Fruit fly (Drosophila melanogaster): Measurements from ENCODE around the gene CG42724.

The CG42724 gene

DNA sequence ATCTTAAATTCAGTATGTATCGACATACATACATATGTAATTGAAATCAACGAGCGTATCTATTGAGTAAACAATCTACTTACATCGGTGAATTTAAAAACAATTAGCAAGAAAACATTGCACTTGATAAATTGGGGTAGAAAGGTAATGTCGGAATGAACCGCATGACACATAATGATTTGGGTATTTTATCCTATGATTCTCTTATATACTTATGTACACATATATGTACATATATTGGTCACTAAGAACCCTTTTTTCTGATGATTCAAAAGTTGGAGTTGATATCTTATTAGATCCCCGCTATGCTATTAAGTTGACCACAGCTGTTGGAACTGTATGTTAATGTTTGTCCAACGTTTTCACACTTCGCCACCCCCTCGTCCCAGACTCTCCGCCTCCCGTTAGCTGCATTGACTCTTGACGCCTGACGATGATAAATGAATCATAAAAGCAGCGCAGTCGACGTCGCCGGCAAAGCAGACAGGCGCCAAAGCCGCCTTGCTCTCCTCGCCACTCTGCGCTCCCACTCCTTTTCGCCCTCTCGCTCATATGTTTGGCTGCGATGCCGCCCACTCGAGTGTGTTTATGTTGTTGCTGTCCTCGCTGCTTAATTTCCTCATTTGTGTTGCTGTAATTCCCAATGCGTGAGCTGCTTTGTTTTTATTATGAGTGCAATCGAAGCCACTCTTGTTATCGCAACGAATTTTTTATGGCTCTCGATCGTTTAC is 15.0 kb downstream of the CG42724 start (continued):
- TF ChIP-seq CG32772 (GFP tag; IDR thresholded peaks at IDR 0.05), result no peak
- TF ChIP-seq CkIIα-i1 (GFP tag; IDR thresholded peaks at IDR 0.05), result no peak
- no peak for TF ChIP-seq Oaz (GFP tag; IDR thresholded peaks at IDR 0.05)
- peak; percentile 9 for TF ChIP-seq unpg (GFP tag; optimal IDR thresholded peaks at IDR 0.05)
- TF ChIP-seq h (optimal IDR thresholded peaks at IDR 0.05), result no peak
- TF ChIP-seq CG13624 (GFP tag; optimal IDR thresholded peaks at IDR 0.05), result no peak
- TF ChIP-seq Dref (GFP tag; IDR thresholded peaks at IDR 0.05), result no peak
- TF ChIP-seq D (optimal IDR thresholded peaks at IDR 0.05), result no peak
- TF ChIP-seq D (GFP tag; optimal IDR thresholded peaks at IDR 0.05), result peak; percentile 58
- peak; percentile 95 for TF ChIP-seq sr (GFP tag; IDR thresholded peaks at IDR 0.05)
- TF ChIP-seq lab (GFP tag; optimal IDR thresholded peaks at IDR 0.05), result no peak
- no peak for TF ChIP-seq vfl (GFP tag; optimal IDR thresholded peaks at IDR 0.05)
- peak; percentile 26 for TF ChIP-seq PHDP (tag; optimal IDR thresholded peaks at IDR 0.05)
- no peak for TF ChIP-seq trem (tag; optimal IDR thresholded peaks at IDR 0.05)
- no peak for TF ChIP-seq tll (GFP tag; optimal IDR thresholded peaks at IDR 0.05)
- no peak for TF ChIP-seq ase (GFP tag; IDR thresholded peaks at IDR 0.05)
- no peak for TF ChIP-seq Chrac-16 (GFP tag; optimal IDR thresholded peaks at IDR 0.05)
- TF ChIP-seq D19B (GFP tag; optimal IDR thresholded peaks at IDR 0.05), result no peak
- no peak for TF ChIP-seq CG7372 (GFP tag; IDR thresholded peaks at IDR 0.05)
- TF ChIP-seq CG18764 (GFP tag; optimal IDR thresholded peaks at IDR 0.05), result no peak
- no peak for TF ChIP-seq luna (GFP tag; optimal IDR thresholded peaks at IDR 0.05)
- TF ChIP-seq sim (GFP tag; IDR thresholded peaks at IDR 0.05), result no peak
- no peak for TF ChIP-seq Gug (GFP tag; IDR thresholded peaks at IDR 0.05)
- TF ChIP-seq fu2 (GFP tag; optimal IDR thresholded peaks at IDR 0.05), result no peak
- no peak for TF ChIP-seq sens-2 (GFP tag; IDR thresholded peaks at IDR 0.05)
- TF ChIP-seq slou (GFP tag; optimal IDR thresholded peaks at IDR 0.05), result no peak
- TF ChIP-seq CG10654 (GFP tag; optimal IDR thresholded peaks at IDR 0.05), result no peak
- TF ChIP-seq CG14965 (GFP tag; optimal IDR thresholded peaks at IDR 0.05; ENCODE audit: borderline replicate concordance), result no peak
- no peak for TF ChIP-seq aop (GFP tag; IDR thresholded peaks at IDR 0.05)
- no peak for TF ChIP-seq Nf-YC (tag; optimal IDR thresholded peaks at IDR 0.05)
- peak; percentile 32 for TF ChIP-seq CG16815 (GFP tag; optimal IDR thresholded peaks at IDR 0.05)
- TF ChIP-seq CG1233 (GFP tag; optimal IDR thresholded peaks at IDR 0.05), result peak; percentile 29
- no peak for TF ChIP-seq HLH4C (GFP tag; IDR thresholded peaks at IDR 0.05; ENCODE audit: partially characterized antibody)
- TF ChIP-seq eve (GFP tag; optimal IDR thresholded peaks at IDR 0.05), result no peak
- no peak for TF ChIP-seq pho (GFP tag; optimal IDR thresholded peaks at IDR 0.05)
- no peak for TF ChIP-seq zfh2 (GFP tag; optimal IDR thresholded peaks at IDR 0.05)
- TF ChIP-seq wek (GFP tag; optimal IDR thresholded peaks at IDR 0.05), result no peak
- no peak for TF ChIP-seq CG11085 (GFP tag; IDR thresholded peaks at IDR 0.05)
- peak; percentile 26 for TF ChIP-seq CG11723 (GFP tag; optimal IDR thresholded peaks at IDR 0.05)
- no peak for TF ChIP-seq peb (GFP tag; IDR thresholded peaks at IDR 0.05)
- peak; percentile 10 for TF ChIP-seq Nf-YB (GFP tag; optimal IDR thresholded peaks at IDR 0.05)
- no peak for TF ChIP-seq scrt (GFP tag; optimal IDR thresholded peaks at IDR 0.05)
- peak; percentile 18 for TF ChIP-seq ewg (GFP tag; optimal IDR thresholded peaks at IDR 0.05)
- no peak for TF ChIP-seq CG14050 (GFP tag; IDR thresholded peaks at IDR 0.05)
- no peak for TF ChIP-seq inv (GFP tag; IDR thresholded peaks at IDR 0.05; ENCODE audit: partially characterized antibody)
- TF ChIP-seq CG3065 (GFP tag; optimal IDR thresholded peaks at IDR 0.05), result no peak
- no peak for TF ChIP-seq seq (GFP tag; IDR thresholded peaks at IDR 0.05)
- no peak for TF ChIP-seq chn (GFP tag; optimal IDR thresholded peaks at IDR 0.05)
- no peak for TF ChIP-seq CG5953 (GFP tag; IDR thresholded peaks at IDR 0.05)
- TF ChIP-seq crp (GFP tag; optimal IDR thresholded peaks at IDR 0.05), result no peak
- no peak for TF ChIP-seq caup (GFP tag; optimal IDR thresholded peaks at IDR 0.05; ENCODE audit: severe bottlenecking)
